Fruit fly (Drosophila melanogaster) whole organism, prepupa: ENCODE results near the gene Ipk2.

Experiments used
- Blimp-1 ChIP-seq: fragments of 200-800 bp; sonication (Bioruptor generic); optimal IDR thresholded peaks from 3 replicates; lab custom pipeline; 2017; ENCODE audit warnings: missing biosample characterization, missing genetic modification characterization, mild to moderate bottlenecking, moderate library complexity, missing genetic modification reagents
- CG10631 ChIP-seq: fragments of 200-800 bp; sonication (Bioruptor generic); optimal IDR thresholded peaks from 2 replicates; lab custom pipeline; 2016; ENCODE audit warnings: missing biosample characterization, missing genetic modification characterization
- CG11294 ChIP-seq: fragments of 200-800 bp; sonication (Bioruptor generic); IDR thresholded peaks from 2 replicates; pipeline ENCODE4 v1.3.6; 2022; ENCODE audit warnings: missing biosample characterization, missing genetic modification characterization
- CG11762 ChIP-seq: fragments of 200-800 bp; sonication (Bioruptor generic); optimal IDR thresholded peaks from 3 replicates; lab custom pipeline; 2016; ENCODE audit warnings: missing biosample characterization, missing genetic modification characterization; ENCODE audit not compliant: insufficient read depth
- CG11902 ChIP-seq: fragments of 200-800 bp; sonication (Bioruptor generic); optimal IDR thresholded peaks from 3 replicates; lab custom pipeline; 2016; ENCODE audit warnings: missing biosample characterization, missing genetic modification characterization
- CG15336 ChIP-seq: fragments of 200-800 bp; sonication (Bioruptor generic); IDR thresholded peaks from 2 replicates; pipeline ENCODE4 v1.3.6; 2022; ENCODE audit warnings: missing biosample characterization, missing genetic modification characterization
- CG1621 ChIP-seq: fragments of 200-800 bp; sonication (Bioruptor generic); optimal IDR thresholded peaks from 3 replicates; lab custom pipeline; 2018; ENCODE audit warnings: missing biosample characterization, mild to moderate bottlenecking, missing genetic modification characterization
- CG3032 ChIP-seq: fragments of 200-800 bp; optimal IDR thresholded peaks from 2 replicates; lab custom pipeline; 2019; ENCODE audit warnings: missing biosample characterization, mild to moderate bottlenecking, missing genetic modification characterization, moderate library complexity
- CG32006 ChIP-seq: fragments of 200-800 bp; sonication (Bioruptor generic); optimal IDR thresholded peaks from 3 replicates; lab custom pipeline; 2017; ENCODE audit warnings: missing biosample characterization, mild to moderate bottlenecking, missing genetic modification characterization
- CG34406 ChIP-seq: fragments of 200-800 bp; sonication (Bioruptor generic); optimal IDR thresholded peaks from 3 replicates; lab custom pipeline; 2016; ENCODE audit warnings: missing biosample characterization, missing genetic modification characterization
- CG3919 ChIP-seq: fragments of 200-800 bp; sonication (Bioruptor generic); optimal IDR thresholded peaks from 3 replicates; lab custom pipeline; 2016; ENCODE audit warnings: missing biosample characterization, missing genetic modification characterization
- CG4318 ChIP-seq: fragments of 200-800 bp; sonication (Bioruptor generic); optimal IDR thresholded peaks from 3 replicates; lab custom pipeline; 2017; ENCODE audit warnings: missing biosample characterization, mild to moderate bottlenecking, missing genetic modification characterization
- CG6163 ChIP-seq: fragments of 200-800 bp; sonication (Bioruptor generic); IDR thresholded peaks from 3 replicates; pipeline ENCODE4 v1.3.6; 2022; ENCODE audit warnings: missing biosample characterization, missing genetic modification characterization
- CG6276 ChIP-seq: fragments of 200-800 bp; sonication (Bioruptor generic); optimal IDR thresholded peaks from 2 replicates; lab custom pipeline; 2017; ENCODE audit warnings: missing biosample characterization, mild to moderate bottlenecking, missing genetic modification characterization
- CG6792 ChIP-seq: fragments of 200-800 bp; sonication (Bioruptor generic); optimal IDR thresholded peaks from 3 replicates; lab custom pipeline; 2016; ENCODE audit warnings: missing biosample characterization, missing genetic modification characterization
- CG7368 ChIP-seq: fragments of 200-800 bp; sonication (Bioruptor generic); optimal IDR thresholded peaks from 3 replicates; lab custom pipeline; 2016; ENCODE audit warnings: missing biosample characterization, missing genetic modification characterization
- CG8119 ChIP-seq: fragments of 200-800 bp; sonication (Bioruptor generic); IDR thresholded peaks from 3 replicates; pipeline ENCODE4 v1.3.6; 2022; ENCODE audit warnings: missing biosample characterization, missing genetic modification characterization
- CG8319 ChIP-seq: fragments of 200-800 bp; sonication (Bioruptor generic); optimal IDR thresholded peaks from 3 replicates; lab custom pipeline; 2016; ENCODE audit warnings: missing biosample characterization, missing genetic modification characterization
- CG9139 ChIP-seq: fragments of 200-800 bp; sonication (Bioruptor generic); optimal IDR thresholded peaks from 3 replicates; lab custom pipeline; 2017; ENCODE audit warnings: missing biosample characterization, mild to moderate bottlenecking, missing genetic modification characterization
- Eip75B ChIP-seq: fragments of 200-800 bp; sonication (Bioruptor generic); optimal IDR thresholded peaks from 3 replicates; lab custom pipeline; 2016; ENCODE audit warnings: missing biosample characterization, missing genetic modification characterization
- Eip78C ChIP-seq: fragments of 200-800 bp; sonication (Bioruptor generic); peaks from one replicate; lab custom pipeline; 2016; ENCODE audit warnings: missing biosample characterization, missing genetic modification characterization
- Eip93F ChIP-seq: fragments of 200-800 bp; sonication (Bioruptor generic); optimal IDR thresholded peaks from 2 replicates; lab custom pipeline; 2016; ENCODE audit warnings: missing biosample characterization, mild to moderate bottlenecking, missing genetic modification characterization
- Ets21C ChIP-seq: fragments of 200-800 bp; sonication (Bioruptor generic); optimal IDR thresholded peaks from 3 replicates; lab custom pipeline; 2016; ENCODE audit warnings: missing biosample characterization, missing genetic modification characterization
- Hr38 ChIP-seq: sonication (Bioruptor generic); optimal IDR thresholded peaks from 2 replicates; lab custom pipeline; 2016; ENCODE audit warnings: missing biosample characterization, missing genetic modification characterization
- Hr39 ChIP-seq: fragments of 200-800 bp; sonication (Bioruptor generic); optimal IDR thresholded peaks from 2 replicates; lab custom pipeline; 2016; ENCODE audit warnings: missing biosample characterization, missing genetic modification characterization
- Hr4 ChIP-seq: fragments of 200-800 bp; sonication (Bioruptor generic); optimal IDR thresholded peaks from 3 replicates; lab custom pipeline; 2016; ENCODE audit warnings: missing biosample characterization, missing genetic modification characterization
- Met ChIP-seq: fragments of 200-800 bp; sonication (Bioruptor generic); optimal IDR thresholded peaks from 3 replicates; lab custom pipeline; 2016; ENCODE audit warnings: missing biosample characterization, missing genetic modification characterization
- OdsH ChIP-seq: fragments of 200-800 bp; sonication (Bioruptor generic); optimal IDR thresholded peaks from 3 replicates; lab custom pipeline; 2016; ENCODE audit warnings: missing biosample characterization, missing genetic modification characterization
- Smox ChIP-seq: fragments of 200-800 bp; sonication (Bioruptor generic); optimal IDR thresholded peaks from 3 replicates; lab custom pipeline; 2016; ENCODE audit warnings: missing biosample characterization, missing genetic modification characterization
- Sox14 ChIP-seq: fragments of 200-800 bp; sonication (Bioruptor generic); optimal IDR thresholded peaks from 3 replicates; lab custom pipeline; 2016; ENCODE audit warnings: missing biosample characterization, missing genetic modification characterization
- Sox15 ChIP-seq: fragments of 200-800 bp; sonication (Bioruptor generic); optimal IDR thresholded peaks from 3 replicates; lab custom pipeline; 2016; ENCODE audit warnings: missing biosample characterization, missing genetic modification characterization
- achi ChIP-seq: fragments of 200-800 bp; sonication (Bioruptor generic); optimal IDR thresholded peaks from 3 replicates; lab custom pipeline; 2016; ENCODE audit warnings: missing biosample characterization, missing genetic modification characterization
- acj6 ChIP-seq: fragments of 200-800 bp; sonication (Bioruptor generic); optimal IDR thresholded peaks from 3 replicates; lab custom pipeline; 2016; ENCODE audit warnings: missing biosample characterization, missing genetic modification characterization
- cyc ChIP-seq: fragments of 200-800 bp; sonication (Bioruptor generic); optimal IDR thresholded peaks from 3 replicates; lab custom pipeline; 2016; ENCODE audit warnings: missing biosample characterization, missing genetic modification characterization
- dac ChIP-seq: fragments of 200-800 bp; sonication (Bioruptor generic); optimal IDR thresholded peaks from 2 replicates; lab custom pipeline; 2017; ENCODE audit warnings: missing biosample characterization, mild to moderate bottlenecking, missing genetic modification characterization
- dsx ChIP-seq: fragments of 200-800 bp; optimal IDR thresholded peaks from 3 replicates; lab custom pipeline; 2019; ENCODE audit warnings: missing biosample characterization, mild to moderate bottlenecking, missing genetic modification characterization, moderate library complexity; ENCODE audit not compliant: poor library complexity, severe bottlenecking
- eg ChIP-seq: fragments of 200-800 bp; sonication (Bioruptor generic); IDR thresholded peaks from 3 replicates; pipeline ENCODE4 v1.3.6; 2022; ENCODE audit warnings: missing biosample characterization, missing genetic modification characterization
- esn ChIP-seq: fragments of 200-800 bp; sonication (Bioruptor generic); optimal IDR thresholded peaks from 2 replicates; lab custom pipeline; 2016; ENCODE audit warnings: missing biosample characterization, mild to moderate bottlenecking, missing genetic modification characterization, moderate library complexity
- fd59A ChIP-seq: fragments of 200-800 bp; sonication (Bioruptor generic); optimal IDR thresholded peaks from 2 replicates; lab custom pipeline; 2017; ENCODE audit warnings: missing biosample characterization, mild to moderate bottlenecking, missing genetic modification characterization, missing genetic modification reagents
- fd85E ChIP-seq: fragments of 200-800 bp; sonication (Bioruptor generic); optimal IDR thresholded peaks from 3 replicates; lab custom pipeline; 2016; ENCODE audit warnings: missing biosample characterization, missing genetic modification characterization
- net ChIP-seq: fragments of 200-800 bp; sonication (Bioruptor generic); optimal IDR thresholded peaks from 3 replicates; lab custom pipeline; 2016; ENCODE audit warnings: missing biosample characterization, missing genetic modification characterization
- pdm3 ChIP-seq: fragments of 200-800 bp; sonication (Bioruptor generic); optimal IDR thresholded peaks from 3 replicates; lab custom pipeline; 2016; ENCODE audit warnings: missing biosample characterization, missing genetic modification characterization
- spab ChIP-seq: fragments of 200-800 bp; sonication (Bioruptor generic); optimal IDR thresholded peaks from 2 replicates; lab custom pipeline; 2017; ENCODE audit warnings: missing biosample characterization, mild to moderate bottlenecking, missing genetic modification characterization, missing genetic modification reagents
- ss ChIP-seq, 2 experiments: fragments of 200-800 bp; sonication (Bioruptor generic); optimal IDR thresholded peaks; 2 replicates in 1 of 2; 3 replicates in 1 of 2; lab custom pipeline; 2017 to 2018; ENCODE audit warnings: mild to moderate bottlenecking in 2 of 2, missing biosample characterization in 2 of 2, missing genetic modification characterization in 2 of 2, moderate library complexity in 1 of 2
- svp ChIP-seq: fragments of 200-800 bp; sonication (Bioruptor generic); peaks from one replicate; lab custom pipeline; 2016; ENCODE audit warnings: missing biosample characterization, missing genetic modification characterization
- topi ChIP-seq: fragments of 200-800 bp; sonication (Bioruptor generic); optimal IDR thresholded peaks from 3 replicates; lab custom pipeline; 2016; ENCODE audit warnings: missing biosample characterization, missing genetic modification characterization
- vri ChIP-seq: fragments of 200-800 bp; sonication (Bioruptor generic); optimal IDR thresholded peaks from 3 replicates; lab custom pipeline; 2016; ENCODE audit warnings: missing biosample characterization, mild to moderate bottlenecking, missing genetic modification characterization

Ipk2 gene

dm6 chr2L:615023-615422, 41.0 kb upstream of the Ipk2 start (continued):
- TF ChIP-seq CG34406 (GFP tag; lab: Kevin White, UChicago) (no peak), net (GFP tag; lab: Kevin White, UChicago) (no peak), CG15336 (0 out of 2 replicates have a peak, but pooled peaks have one; percentile 19), CG9139 (GFP tag; lab: Kevin White, UChicago) (no peak), svp (GFP tag; lab: Kevin White, UChicago) (peak; percentile 65), CG1621 (tag; lab: Kevin White, UChicago) (no peak), CG11294 (GFP tag; lab: Robert Waterston, UW) (no peak), eg (GFP tag; lab: Robert Waterston, UW) (no peak), Eip93F (GFP tag; lab: Kevin White, UChicago) (no peak), CG10631 (GFP tag; lab: Kevin White, UChicago) (no peak), spab (GFP tag; lab: Kevin White, UChicago) (no peak), CG6276 (GFP tag; lab: Kevin White, UChicago) (no peak), CG32006 (no peak), fd85E (GFP tag; lab: Kevin White, UChicago) (no peak), cyc (GFP tag; lab: Kevin White, UChicago) (peak; percentile 30), CG4318 (GFP tag; lab: Kevin White, UChicago) (no peak), OdsH (no peak), Sox15 (GFP tag; lab: Kevin White, UChicago) (no peak), topi (GFP tag; lab: Kevin White, UChicago) (peak; percentile 5), pdm3 (GFP tag; lab: Kevin White, UChicago) (no peak), Hr38 (GFP tag; lab: Kevin White, UChicago) (no peak), achi (GFP tag; lab: Kevin White, UChicago) (peak; percentile 10), CG7368 (GFP tag; lab: Kevin White, UChicago) (no peak), CG8319 (GFP tag; lab: Kevin White, UChicago) (no peak), vri (GFP tag; lab: Kevin White, UChicago) (no peak), CG6792 (GFP tag; lab: Kevin White, UChicago) (no peak), Met (GFP tag; lab: Kevin White, UChicago) (peak; percentile 43), Blimp-1 (GFP tag; lab: Kevin White, UChicago) (no peak), CG11762 (no peak), CG3032 (no peak), dac (GFP tag; lab: Kevin White, UChicago) (no peak)
- TF ChIP-seq, all 60 proteins: peak for 12

- no peak for TF ChIP-seq CG11902 (GFP tag; lab: Kevin White, UChicago)
- no peak for TF ChIP-seq Hr4
- TF ChIP-seq spab (GFP tag; lab: Kevin White, UChicago) = peak; percentile 44
- no peak for TF ChIP-seq eg (GFP tag; lab: Robert Waterston, UW)
- TF ChIP-seq CG8119 = no peak
- TF ChIP-seq ss (GFP tag; optimal IDR thresholded peaks at IDR 0.05; lab: Kevin White, UChicago) = peak in 1 of 2 experiments; percentile 53
- TF ChIP-seq Eip78C (GFP tag; lab: Kevin White, UChicago) = peak; percentile 72
- no peak for TF ChIP-seq CG1621 (tag; lab: Kevin White, UChicago)
- no peak for TF ChIP-seq pdm3 (GFP tag; lab: Kevin White, UChicago)
- TF ChIP-seq CG15336 = no peak
- TF ChIP-seq topi (GFP tag; lab: Kevin White, UChicago) = no peak
- TF ChIP-seq Eip93F (GFP tag; lab: Kevin White, UChicago) = no peak
- peak; percentile 43 for TF ChIP-seq OdsH
- TF ChIP-seq achi (GFP tag; lab: Kevin White, UChicago) = no peak
- TF ChIP-seq Smox (GFP tag; lab: Kevin White, UChicago) = no peak
- no peak for TF ChIP-seq Hr39
- TF ChIP-seq Ets21C (GFP tag; lab: Kevin White, UChicago) = no peak
- peak; percentile 63 for TF ChIP-seq fd59A (GFP tag; lab: Kevin White, UChicago)
- TF ChIP-seq Sox15 (GFP tag; lab: Kevin White, UChicago) = no peak
- no peak for TF ChIP-seq Blimp-1 (GFP tag; lab: Kevin White, UChicago)
- TF ChIP-seq CG10631 (GFP tag; lab: Kevin White, UChicago) = peak; percentile 49
- no peak for TF ChIP-seq CG34406 (GFP tag; lab: Kevin White, UChicago)
- TF ChIP-seq dsx (GFP tag; lab: Kevin White, UChicago) = peak; percentile 14
- no peak for TF ChIP-seq CG32006
- no peak for TF ChIP-seq Met (GFP tag; lab: Kevin White, UChicago)
- TF ChIP-seq CG9139 (GFP tag; lab: Kevin White, UChicago) = no peak
- no peak for TF ChIP-seq CG3919 (GFP tag; lab: Kevin White, UChicago)
- no peak for TF ChIP-seq CG6792 (GFP tag; lab: Kevin White, UChicago)
- TF ChIP-seq CG11294 (GFP tag; lab: Robert Waterston, UW) = no peak
- TF ChIP-seq Hr38 (GFP tag; lab: Kevin White, UChicago) = no peak
- no peak for TF ChIP-seq CG6163
- no peak for TF ChIP-seq esn (GFP tag; lab: Kevin White, UChicago)
- TF ChIP-seq acj6 (GFP tag; lab: Kevin White, UChicago) = peak; percentile 7
- no peak for TF ChIP-seq CG6276 (GFP tag; lab: Kevin White, UChicago)
- no peak for TF ChIP-seq CG7368 (GFP tag; lab: Kevin White, UChicago)
- no peak for TF ChIP-seq Sox14 (GFP tag; lab: Kevin White, UChicago)
- TF ChIP-seq fd85E (GFP tag; lab: Kevin White, UChicago) = no peak
- TF ChIP-seq Eip75B (GFP tag; lab: Kevin White, UChicago) = no peak
- peak; percentile 42 for TF ChIP-seq CG3032
These were observed 38.7 kb upstream of the Ipk2 start for dm6 chr2L:612778-613177.
